Fruit fly (Drosophila melanogaster) whole organism, prepupa: ENCODE results near the gene Sfp24Bc.
A peak's percentile ranks its signal among the peaks of the same experiment; 100 is the strongest.

ENCODE experiments used
- Blimp-1 ChIP-seq: fragments of 200-800 bp; sonication (Bioruptor generic); optimal IDR thresholded peaks from 3 replicates; lab custom pipeline; 2017; ENCODE audit warnings: missing biosample characterization, missing genetic modification characterization, mild to moderate bottlenecking, moderate library complexity, missing genetic modification reagents
- CG10669 ChIP-seq: fragments of 200-800 bp; sonication (Bioruptor generic); optimal IDR thresholded peaks from 3 replicates; lab custom pipeline; 2018; ENCODE audit warnings: missing biosample characterization, mild to moderate bottlenecking, missing genetic modification characterization, moderate library complexity
- CG11294 ChIP-seq: fragments of 200-800 bp; sonication (Bioruptor generic); IDR thresholded peaks from 2 replicates; pipeline ENCODE4 v1.3.6; 2022; ENCODE audit warnings: missing biosample characterization, missing genetic modification characterization
- CG11762 ChIP-seq: fragments of 200-800 bp; sonication (Bioruptor generic); optimal IDR thresholded peaks from 3 replicates; lab custom pipeline; 2016; ENCODE audit warnings: missing biosample characterization, missing genetic modification characterization; ENCODE audit not compliant: insufficient read depth
- CG11902 ChIP-seq: fragments of 200-800 bp; sonication (Bioruptor generic); optimal IDR thresholded peaks from 3 replicates; lab custom pipeline; 2016; ENCODE audit warnings: missing biosample characterization, missing genetic modification characterization
- CG15336 ChIP-seq: fragments of 200-800 bp; sonication (Bioruptor generic); IDR thresholded peaks from 2 replicates; pipeline ENCODE4 v1.3.6; 2022; ENCODE audit warnings: missing biosample characterization, missing genetic modification characterization
- CG1621 ChIP-seq: fragments of 200-800 bp; sonication (Bioruptor generic); optimal IDR thresholded peaks from 3 replicates; lab custom pipeline; 2018; ENCODE audit warnings: missing biosample characterization, mild to moderate bottlenecking, missing genetic modification characterization
- CG16779 ChIP-seq: fragments of 200-800 bp; sonication (Bioruptor generic); optimal IDR thresholded peaks from 3 replicates; lab custom pipeline; 2017; ENCODE audit warnings: missing biosample characterization, mild to moderate bottlenecking, missing genetic modification characterization
- CG3032 ChIP-seq: fragments of 200-800 bp; optimal IDR thresholded peaks from 2 replicates; lab custom pipeline; 2019; ENCODE audit warnings: missing biosample characterization, mild to moderate bottlenecking, missing genetic modification characterization, moderate library complexity
- CG31627 ChIP-seq: fragments of 200-800 bp; sonication (Bioruptor generic); optimal IDR thresholded peaks from 3 replicates; lab custom pipeline; 2016; ENCODE audit warnings: missing biosample characterization, missing genetic modification characterization
- CG32006 ChIP-seq: fragments of 200-800 bp; sonication (Bioruptor generic); optimal IDR thresholded peaks from 3 replicates; lab custom pipeline; 2017; ENCODE audit warnings: missing biosample characterization, mild to moderate bottlenecking, missing genetic modification characterization
- CG34406 ChIP-seq: fragments of 200-800 bp; sonication (Bioruptor generic); optimal IDR thresholded peaks from 3 replicates; lab custom pipeline; 2016; ENCODE audit warnings: missing biosample characterization, missing genetic modification characterization
- CG3919 ChIP-seq: fragments of 200-800 bp; sonication (Bioruptor generic); optimal IDR thresholded peaks from 3 replicates; lab custom pipeline; 2016; ENCODE audit warnings: missing biosample characterization, missing genetic modification characterization
- CG6163 ChIP-seq: fragments of 200-800 bp; sonication (Bioruptor generic); IDR thresholded peaks from 3 replicates; pipeline ENCODE4 v1.3.6; 2022; ENCODE audit warnings: missing biosample characterization, missing genetic modification characterization
- CG6276 ChIP-seq: fragments of 200-800 bp; sonication (Bioruptor generic); optimal IDR thresholded peaks from 2 replicates; lab custom pipeline; 2017; ENCODE audit warnings: missing biosample characterization, mild to moderate bottlenecking, missing genetic modification characterization
- CG6792 ChIP-seq: fragments of 200-800 bp; sonication (Bioruptor generic); optimal IDR thresholded peaks from 3 replicates; lab custom pipeline; 2016; ENCODE audit warnings: missing biosample characterization, missing genetic modification characterization
- CG6808 ChIP-seq: fragments of 200-800 bp; sonication (Bioruptor generic); optimal IDR thresholded peaks from 3 replicates; lab custom pipeline; 2017; ENCODE audit warnings: missing biosample characterization, missing genetic modification characterization, mild to moderate bottlenecking, moderate library complexity, missing genetic modification reagents
- CG6854 ChIP-seq: fragments of 200-800 bp; sonication (Bioruptor generic); optimal IDR thresholded peaks from 2 replicates; lab custom pipeline; 2017; ENCODE audit warnings: missing biosample characterization, mild to moderate bottlenecking, missing genetic modification characterization
- CG8119 ChIP-seq: fragments of 200-800 bp; sonication (Bioruptor generic); IDR thresholded peaks from 3 replicates; pipeline ENCODE4 v1.3.6; 2022; ENCODE audit warnings: missing biosample characterization, missing genetic modification characterization
- CG8319 ChIP-seq: fragments of 200-800 bp; sonication (Bioruptor generic); optimal IDR thresholded peaks from 3 replicates; lab custom pipeline; 2016; ENCODE audit warnings: missing biosample characterization, missing genetic modification characterization
- CG9139 ChIP-seq: fragments of 200-800 bp; sonication (Bioruptor generic); optimal IDR thresholded peaks from 3 replicates; lab custom pipeline; 2017; ENCODE audit warnings: missing biosample characterization, mild to moderate bottlenecking, missing genetic modification characterization
- Eip78C ChIP-seq: fragments of 200-800 bp; sonication (Bioruptor generic); peaks from one replicate; lab custom pipeline; 2016; ENCODE audit warnings: missing biosample characterization, missing genetic modification characterization
- Eip93F ChIP-seq: fragments of 200-800 bp; sonication (Bioruptor generic); optimal IDR thresholded peaks from 2 replicates; lab custom pipeline; 2016; ENCODE audit warnings: missing biosample characterization, mild to moderate bottlenecking, missing genetic modification characterization
- Gug ChIP-seq: fragments of 200-800 bp; sonication (Bioruptor generic); IDR thresholded peaks from 2 replicates; pipeline ENCODE4 v1.3.6; 2022; ENCODE audit warnings: missing biosample characterization, missing genetic modification characterization
- Hr38 ChIP-seq: sonication (Bioruptor generic); optimal IDR thresholded peaks from 2 replicates; lab custom pipeline; 2016; ENCODE audit warnings: missing biosample characterization, missing genetic modification characterization
- Hr39 ChIP-seq: fragments of 200-800 bp; sonication (Bioruptor generic); optimal IDR thresholded peaks from 2 replicates; lab custom pipeline; 2016; ENCODE audit warnings: missing biosample characterization, missing genetic modification characterization
- Hr4 ChIP-seq: fragments of 200-800 bp; sonication (Bioruptor generic); optimal IDR thresholded peaks from 3 replicates; lab custom pipeline; 2016; ENCODE audit warnings: missing biosample characterization, missing genetic modification characterization
- Lpt ChIP-seq: fragments of 200-800 bp; sonication (Bioruptor generic); optimal IDR thresholded peaks from 3 replicates; lab custom pipeline; 2016; ENCODE audit warnings: missing biosample characterization, missing genetic modification characterization
- Met ChIP-seq: fragments of 200-800 bp; sonication (Bioruptor generic); optimal IDR thresholded peaks from 3 replicates; lab custom pipeline; 2016; ENCODE audit warnings: missing biosample characterization, missing genetic modification characterization
- OdsH ChIP-seq: fragments of 200-800 bp; sonication (Bioruptor generic); optimal IDR thresholded peaks from 3 replicates; lab custom pipeline; 2016; ENCODE audit warnings: missing biosample characterization, missing genetic modification characterization
- Smox ChIP-seq: fragments of 200-800 bp; sonication (Bioruptor generic); optimal IDR thresholded peaks from 3 replicates; lab custom pipeline; 2016; ENCODE audit warnings: missing biosample characterization, missing genetic modification characterization
- Sox14 ChIP-seq: fragments of 200-800 bp; sonication (Bioruptor generic); optimal IDR thresholded peaks from 3 replicates; lab custom pipeline; 2016; ENCODE audit warnings: missing biosample characterization, missing genetic modification characterization
- acj6 ChIP-seq: fragments of 200-800 bp; sonication (Bioruptor generic); optimal IDR thresholded peaks from 3 replicates; lab custom pipeline; 2016; ENCODE audit warnings: missing biosample characterization, missing genetic modification characterization
- cyc ChIP-seq: fragments of 200-800 bp; sonication (Bioruptor generic); optimal IDR thresholded peaks from 3 replicates; lab custom pipeline; 2016; ENCODE audit warnings: missing biosample characterization, missing genetic modification characterization
- dac ChIP-seq: fragments of 200-800 bp; sonication (Bioruptor generic); optimal IDR thresholded peaks from 2 replicates; lab custom pipeline; 2017; ENCODE audit warnings: missing biosample characterization, mild to moderate bottlenecking, missing genetic modification characterization
- esn ChIP-seq: fragments of 200-800 bp; sonication (Bioruptor generic); optimal IDR thresholded peaks from 2 replicates; lab custom pipeline; 2016; ENCODE audit warnings: missing biosample characterization, mild to moderate bottlenecking, missing genetic modification characterization, moderate library complexity
- fd59A ChIP-seq: fragments of 200-800 bp; sonication (Bioruptor generic); optimal IDR thresholded peaks from 2 replicates; lab custom pipeline; 2017; ENCODE audit warnings: missing biosample characterization, mild to moderate bottlenecking, missing genetic modification characterization, missing genetic modification reagents
- fd85E ChIP-seq: fragments of 200-800 bp; sonication (Bioruptor generic); optimal IDR thresholded peaks from 3 replicates; lab custom pipeline; 2016; ENCODE audit warnings: missing biosample characterization, missing genetic modification characterization
- pdm3 ChIP-seq: fragments of 200-800 bp; sonication (Bioruptor generic); optimal IDR thresholded peaks from 3 replicates; lab custom pipeline; 2016; ENCODE audit warnings: missing biosample characterization, missing genetic modification characterization
- svp ChIP-seq: fragments of 200-800 bp; sonication (Bioruptor generic); peaks from one replicate; lab custom pipeline; 2016; ENCODE audit warnings: missing biosample characterization, missing genetic modification characterization
- topi ChIP-seq: fragments of 200-800 bp; sonication (Bioruptor generic); optimal IDR thresholded peaks from 3 replicates; lab custom pipeline; 2016; ENCODE audit warnings: missing biosample characterization, missing genetic modification characterization
- vri ChIP-seq: fragments of 200-800 bp; sonication (Bioruptor generic); optimal IDR thresholded peaks from 3 replicates; lab custom pipeline; 2016; ENCODE audit warnings: missing biosample characterization, mild to moderate bottlenecking, missing genetic modification characterization

Sfp24Bc gene

dm6 chr2L:3632047-3632880, 38.1 kb downstream of the Sfp24Bc start (continued):
- peak; percentile 95 for TF ChIP-seq CG34406
- peak; percentile 98 for TF ChIP-seq svp (GFP tag; lab: Kevin White, UChicago)
- peak; percentile 74 for TF ChIP-seq dac (GFP tag; lab: Kevin White, UChicago)
- TF ChIP-seq CG1621 (tag; lab: Kevin White, UChicago) = peak; percentile 92
- TF ChIP-seq CG11294 (GFP tag; lab: Robert Waterston, UW) = peak; percentile 98
- peak; percentile 98 for TF ChIP-seq CG6163 (GFP tag; lab: Robert Waterston, UW)
- TF ChIP-seq CG6854 = peak; percentile 97
- TF ChIP-seq topi (GFP tag; lab: Kevin White, UChicago) = peak; percentile 96
- peak; percentile 94 for TF ChIP-seq CG6792
- TF ChIP-seq Smox = peak; percentile 95
- peak; percentile 91 for TF ChIP-seq CG16779 (tag; lab: Kevin White, UChicago)
- TF ChIP-seq Lpt (GFP tag; lab: Kevin White, UChicago) = peak; percentile 90
- TF ChIP-seq CG9139 = peak; percentile 83
- peak; percentile 99 for TF ChIP-seq CG8319
- TF ChIP-seq CG31627 (GFP tag; lab: Kevin White, UChicago) = peak; percentile 95
- TF ChIP-seq CG11902 (GFP tag; lab: Kevin White, UChicago) = peak; percentile 88
- peak; percentile 98 for TF ChIP-seq CG6808
- TF ChIP-seq acj6 = peak; percentile 99
- TF ChIP-seq Gug (GFP tag; lab: Robert Waterston, UW) = peak; percentile 99
- peak; percentile 99 for TF ChIP-seq CG15336 (GFP tag; lab: Robert Waterston, UW)
- peak; percentile 95 for TF ChIP-seq CG32006 (GFP tag; lab: Kevin White, UChicago)
- peak; percentile 93 for TF ChIP-seq OdsH
- peak; percentile 99 for TF ChIP-seq Eip78C (GFP tag; lab: Kevin White, UChicago)
- TF ChIP-seq Hr39 (GFP tag; lab: Kevin White, UChicago) = peak; percentile 95
- peak; percentile 96 for TF ChIP-seq vri (GFP tag; lab: Kevin White, UChicago)
- peak; percentile 98 for TF ChIP-seq Met (GFP tag; lab: Kevin White, UChicago)
- peak; percentile 94 for TF ChIP-seq CG3919 (GFP tag; lab: Kevin White, UChicago)

dm6 chr2L:3631262-3632046, 38.9 kb downstream of the Sfp24Bc start:
- peak; percentile 91 for TF ChIP-seq Blimp-1 (GFP tag; lab: Kevin White, UChicago)
- no peak for TF ChIP-seq CG3032 (tag; lab: Kevin White, UChicago)
- TF ChIP-seq, all 60 proteins: peak for 1

dm6 chr2L:3630763-3631162, 39.6 kb downstream of the Sfp24Bc start:
- TF ChIP-seq fd59A (GFP tag; lab: Kevin White, UChicago) = no peak
- no peak for TF ChIP-seq CG10669 (GFP tag; lab: Kevin White, UChicago)
- TF ChIP-seq CG8319 = no peak
- no peak for TF ChIP-seq CG11902 (GFP tag; lab: Kevin White, UChicago)
- no peak for TF ChIP-seq Hr39 (GFP tag; lab: Kevin White, UChicago)
- TF ChIP-seq topi (GFP tag; lab: Kevin White, UChicago) = no peak
- TF ChIP-seq Blimp-1 (GFP tag; lab: Kevin White, UChicago) = peak; percentile 62
- TF ChIP-seq Hr38 (GFP tag; lab: Kevin White, UChicago) = no peak

dm6 chr2L:3629466-3629865, 40.9 kb downstream of the Sfp24Bc start:
- peak; percentile 23; the same call in 1 of the 3 replicates for TF ChIP-seq CG8119 (GFP tag; lab: Robert Waterston, UW)
- peak; percentile 76 for TF ChIP-seq cyc
- no peak for TF ChIP-seq Eip93F (GFP tag; lab: Kevin White, UChicago)
- TF ChIP-seq CG9139 = peak; percentile 83
- peak; percentile 79 for TF ChIP-seq esn (GFP tag; lab: Kevin White, UChicago)
- peak; percentile 77 for TF ChIP-seq CG11902 (GFP tag; lab: Kevin White, UChicago)
- peak; percentile 87 for TF ChIP-seq CG3919 (GFP tag; lab: Kevin White, UChicago)
- TF ChIP-seq fd85E (GFP tag; lab: Kevin White, UChicago) = no peak
- TF ChIP-seq CG32006 (GFP tag; lab: Kevin White, UChicago) = peak; percentile 35
- peak; percentile 26 for TF ChIP-seq Hr4 (GFP tag; lab: Kevin White, UChicago)
- TF ChIP-seq Sox14 = peak; percentile 56
- TF ChIP-seq acj6 = peak; percentile 83
- no peak for TF ChIP-seq CG6276 (GFP tag; lab: Kevin White, UChicago)
- peak; percentile 78 for TF ChIP-seq CG6808
- peak; percentile 58 for TF ChIP-seq CG16779 (tag; lab: Kevin White, UChicago)
- peak; percentile 74 for TF ChIP-seq CG11762
- TF ChIP-seq CG1621 (tag; lab: Kevin White, UChicago) = peak; percentile 82
- TF ChIP-seq CG6163 (GFP tag; lab: Robert Waterston, UW) = peak; percentile 87
- TF ChIP-seq CG3032 (tag; lab: Kevin White, UChicago) = peak; percentile 75
- peak; percentile 85 for TF ChIP-seq pdm3 (GFP tag; lab: Kevin White, UChicago)
